Fruit fly (Drosophila melanogaster) whole organism, embryonic: ENCODE data around the gene CG34301.

ENCODE experiments used
- Ada2b ChIP-seq: fragments of 200-800 bp; sonication (Bioruptor generic); IDR thresholded peaks from 2 replicates; pipeline ENCODE4 v1.3.6; 2022; ENCODE audit warnings: missing biosample characterization, missing genetic modification characterization
- Aef1 ChIP-seq: fragments of 200-800 bp; sonication (Bioruptor generic); IDR thresholded peaks from 3 replicates; pipeline ENCODE4 v1.3.6; 2022; ENCODE audit warnings: missing biosample characterization, missing genetic modification characterization
- CG10431 ChIP-seq: fragments of 200-800 bp; sonication (Bioruptor generic); optimal IDR thresholded peaks from 3 replicates; lab custom pipeline; 2018; ENCODE audit warnings: missing biosample characterization, mild to moderate bottlenecking, missing genetic modification characterization
- CG11093 ChIP-seq: fragments of 200-800 bp; sonication (Bioruptor generic); IDR thresholded peaks from 3 replicates; pipeline ENCODE4 v1.3.6; 2022; ENCODE audit warnings: missing biosample characterization, missing genetic modification characterization
- CG11560 ChIP-seq: fragments of 200-800 bp; sonication (Bioruptor generic); IDR thresholded peaks from 3 replicates; pipeline ENCODE4 v1.3.6; 2022; ENCODE audit warnings: missing biosample characterization, missing genetic modification characterization
- CG13775 ChIP-seq: fragments of 200-800 bp; sonication (Bioruptor generic); optimal IDR thresholded peaks from 3 replicates; lab custom pipeline; 2017; ENCODE audit warnings: missing biosample characterization, mild to moderate bottlenecking, missing genetic modification characterization
- CG15479 ChIP-seq: fragments of 200-800 bp; sonication (Bioruptor generic); optimal IDR thresholded peaks from 3 replicates; lab custom pipeline; 2019; ENCODE audit warnings: missing biosample characterization, mild to moderate bottlenecking, missing genetic modification characterization, moderate library complexity
- CG16779 ChIP-seq: fragments of 200-800 bp; sonication (Bioruptor generic); IDR thresholded peaks from 2 replicates; pipeline ENCODE4 v1.3.6; 2022; ENCODE audit warnings: missing biosample characterization, missing genetic modification characterization
- CG16815 ChIP-seq: fragments of 200-800 bp; sonication (Bioruptor generic); optimal IDR thresholded peaks from 3 replicates; lab custom pipeline; 2017; ENCODE audit warnings: missing biosample characterization, mild to moderate bottlenecking, missing genetic modification characterization
- CG17186 ChIP-seq: fragments of 200-800 bp; sonication (Bioruptor generic); optimal IDR thresholded peaks from 3 replicates; lab custom pipeline; 2017; ENCODE audit warnings: missing biosample characterization, missing genetic modification reagents, missing genetic modification characterization
- CG30020 ChIP-seq: fragments of 200-800 bp; optimal IDR thresholded peaks from 2 replicates; lab custom pipeline; 2019; ENCODE audit warnings: missing biosample characterization, mild to moderate bottlenecking, missing genetic modification characterization, moderate library complexity
- CG4424 ChIP-seq: fragments of 200-800 bp; sonication (Bioruptor generic); optimal IDR thresholded peaks from 3 replicates; lab custom pipeline; 2016; ENCODE audit warnings: missing biosample characterization, missing genetic modification characterization
- CG5953 ChIP-seq: fragments of 200-800 bp; sonication (Bioruptor generic); IDR thresholded peaks from 2 replicates; pipeline ENCODE4 v1.3.6; 2022; ENCODE audit warnings: missing biosample characterization, missing genetic modification characterization
- CG6272 ChIP-seq: fragments of 200-800 bp; sonication (Bioruptor generic); IDR thresholded peaks from 2 replicates; pipeline ENCODE4 v1.3.6; 2022; ENCODE audit warnings: missing biosample characterization, missing genetic modification characterization
- CG7357 ChIP-seq: fragments of 200-800 bp; sonication (Bioruptor generic); IDR thresholded peaks from 3 replicates; pipeline ENCODE4 v1.3.6; 2022; ENCODE audit warnings: missing biosample characterization, missing genetic modification characterization
- CG8944 ChIP-seq: fragments of 200-800 bp; sonication (Bioruptor generic); optimal IDR thresholded peaks from 3 replicates; lab custom pipeline; 2016; ENCODE audit warnings: missing biosample characterization, missing genetic modification characterization
- CG9797 ChIP-seq: fragments of 200-800 bp; sonication (Bioruptor generic); optimal IDR thresholded peaks from 3 replicates; lab custom pipeline; 2018; ENCODE audit warnings: missing biosample characterization, mild to moderate bottlenecking, missing genetic modification characterization
- Chrac-16 ChIP-seq: fragments of 200-800 bp; sonication (Bioruptor generic); optimal IDR thresholded peaks from 3 replicates; lab custom pipeline; 2016; ENCODE audit warnings: missing biosample characterization, missing genetic modification characterization
- Hand ChIP-seq: fragments of 200-800 bp; sonication (Bioruptor generic); optimal IDR thresholded peaks from 2 replicates; lab custom pipeline; 2017; ENCODE audit warnings: mild to moderate bottlenecking, missing biosample characterization, missing genetic modification reagents, missing genetic modification characterization
- Lhr ChIP-seq: fragments of 200-800 bp; sonication (Bioruptor generic); optimal IDR thresholded peaks from 3 replicates; lab custom pipeline; 2017; ENCODE audit warnings: mild to moderate bottlenecking, missing biosample characterization, missing genetic modification reagents, missing genetic modification characterization
- Max ChIP-seq: fragments of 200-800 bp; sonication (Bioruptor generic); optimal IDR thresholded peaks from 2 replicates; lab custom pipeline; 2016; ENCODE audit warnings: missing biosample characterization, mild to moderate bottlenecking, missing genetic modification characterization
- Mes4 ChIP-seq: fragments of 200-800 bp; sonication (Bioruptor generic); optimal IDR thresholded peaks from 2 replicates; lab custom pipeline; 2016; ENCODE audit warnings: missing biosample characterization, missing genetic modification characterization
- Pdp1 ChIP-seq, 2 experiments: fragments of 200-800 bp; sonication (Bioruptor generic); optimal IDR thresholded peaks; 3 replicates each; lab custom pipeline; 2016; ENCODE audit warnings: missing biosample characterization in 2 of 2, missing genetic modification characterization in 2 of 2, mild to moderate bottlenecking in 1 of 2, moderate library complexity in 1 of 2
- Ptx1 ChIP-seq: fragments of 200-800 bp; sonication (Bioruptor generic); IDR thresholded peaks from 2 replicates; pipeline ENCODE4 v1.3.6; 2022; ENCODE audit warnings: missing biosample characterization, missing genetic modification characterization
- Rx ChIP-seq: fragments of 200-800 bp; sonication (Bioruptor generic); IDR thresholded peaks from 2 replicates; pipeline ENCODE4 v1.3.6; 2022; ENCODE audit warnings: missing biosample characterization, missing genetic modification characterization
- Side ChIP-seq: fragments of 200-800 bp; sonication (Bioruptor generic); optimal IDR thresholded peaks from 2 replicates; lab custom pipeline; 2016; ENCODE audit warnings: missing biosample characterization, missing genetic modification characterization
- Six4 ChIP-seq: fragments of 200-800 bp; sonication (Bioruptor generic); optimal IDR thresholded peaks from 2 replicates; lab custom pipeline; 2016; ENCODE audit warnings: missing biosample characterization, missing genetic modification characterization
- Tbp ChIP-seq: fragments of >200 bp; optimal IDR thresholded peaks from 2 replicates; lab custom pipeline; 2018; ENCODE audit warnings: missing biosample characterization, missing genetic modification characterization
- Vsx1 ChIP-seq: fragments of 200-800 bp; sonication (Bioruptor generic); optimal IDR thresholded peaks from 2 replicates; lab custom pipeline; 2017; ENCODE audit warnings: missing biosample characterization, mild to moderate bottlenecking, missing genetic modification characterization, missing genetic modification reagents
- Xbp1 ChIP-seq: fragments of 200-800 bp; sonication (Bioruptor generic); optimal IDR thresholded peaks from 3 replicates; lab custom pipeline; 2016; ENCODE audit warnings: missing biosample characterization, mild to moderate bottlenecking, missing genetic modification characterization
- amos ChIP-seq: fragments of 200-800 bp; sonication (Bioruptor generic); IDR thresholded peaks from 2 replicates; pipeline ENCODE4 v1.3.6; 2022; ENCODE audit warnings: missing biosample characterization, missing genetic modification characterization; ENCODE audit not compliant: partially characterized antibody
- ap ChIP-seq: fragments of 200-800 bp; sonication (Bioruptor generic); IDR thresholded peaks from 2 replicates; pipeline ENCODE4 v1.3.6; 2022; ENCODE audit warnings: missing biosample characterization, missing genetic modification characterization
- ase ChIP-seq: fragments of 200-800 bp; sonication (Bioruptor generic); IDR thresholded peaks from 3 replicates; pipeline ENCODE4 v1.3.6; 2022; ENCODE audit warnings: missing biosample characterization, missing genetic modification characterization
- bowl ChIP-seq: fragments of 200-800 bp; sonication (Bioruptor generic); IDR thresholded peaks from 2 replicates; pipeline ENCODE4 v1.3.6; 2022; ENCODE audit warnings: missing biosample characterization, missing genetic modification characterization
- cas ChIP-seq: fragments of 200-800 bp; sonication (Bioruptor generic); IDR thresholded peaks from 2 replicates; pipeline ENCODE4 v1.3.6; 2022; ENCODE audit warnings: missing biosample characterization, missing genetic modification characterization
- chm ChIP-seq: fragments of 200-800 bp; sonication (Bioruptor generic); IDR thresholded peaks from 2 replicates; pipeline ENCODE4 v1.3.6; 2022; ENCODE audit warnings: missing biosample characterization, missing genetic modification characterization
- dmrt11E ChIP-seq: fragments of 200-800 bp; sonication (Bioruptor generic); optimal IDR thresholded peaks from 3 replicates; lab custom pipeline; 2018; ENCODE audit warnings: missing biosample characterization, mild to moderate bottlenecking, missing genetic modification characterization, moderate library complexity
- ewg ChIP-seq: fragments of 200-800 bp; sonication (Bioruptor generic); optimal IDR thresholded peaks from 3 replicates; lab custom pipeline; 2017; ENCODE audit warnings: mild to moderate bottlenecking, missing biosample characterization, missing genetic modification reagents, missing genetic modification characterization
- fd102C ChIP-seq: fragments of 200-800 bp; sonication (Bioruptor generic); optimal IDR thresholded peaks from 2 replicates; lab custom pipeline; 2018; ENCODE audit warnings: missing biosample characterization, mild to moderate bottlenecking, missing genetic modification characterization, moderate library complexity
- gce ChIP-seq: fragments of 200-800 bp; sonication (Bioruptor generic); IDR thresholded peaks from 3 replicates; pipeline ENCODE4 v1.3.6; 2022; ENCODE audit warnings: missing biosample characterization, missing genetic modification characterization
- gfzf ChIP-seq: fragments of 200-800 bp; sonication (Bioruptor generic); optimal IDR thresholded peaks from 2 replicates; lab custom pipeline; 2016; ENCODE audit warnings: missing biosample characterization, mild to moderate bottlenecking, missing genetic modification characterization, moderate library complexity
- hb ChIP-seq: fragments of 200-800 bp; sonication (Bioruptor generic); IDR thresholded peaks from 3 replicates; pipeline ENCODE4 v1.3.6; 2022; ENCODE audit warnings: missing biosample characterization, missing genetic modification characterization; ENCODE audit not compliant: partially characterized antibody
- her ChIP-seq: fragments of 200-800 bp; sonication (Bioruptor generic); optimal IDR thresholded peaks from 2 replicates; lab custom pipeline; 2016; ENCODE audit warnings: missing biosample characterization, missing genetic modification characterization
- kni ChIP-seq: fragments of 200-800 bp; sonication (Bioruptor generic); optimal IDR thresholded peaks from 3 replicates; lab custom pipeline; 2017; ENCODE audit warnings: mild to moderate bottlenecking, missing biosample characterization, missing genetic modification reagents, missing genetic modification characterization
- maf-S ChIP-seq: fragments of 200-800 bp; sonication (Bioruptor generic); optimal IDR thresholded peaks from 2 replicates; lab custom pipeline; 2016; ENCODE audit warnings: missing biosample characterization, missing genetic modification characterization
- odd ChIP-seq: fragments of 200-800 bp; sonication (Bioruptor generic); optimal IDR thresholded peaks from 2 replicates; lab custom pipeline; 2017; ENCODE audit warnings: missing biosample characterization, mild to moderate bottlenecking, missing genetic modification characterization
- shn ChIP-seq: fragments of 200-800 bp; sonication (Bioruptor generic); optimal IDR thresholded peaks from 3 replicates; lab custom pipeline; 2016; ENCODE audit warnings: missing biosample characterization, missing genetic modification characterization
- sob ChIP-seq: fragments of 200-800 bp; sonication (Bioruptor generic); IDR thresholded peaks from 2 replicates; pipeline ENCODE4 v1.3.6; 2022; ENCODE audit warnings: missing biosample characterization, missing genetic modification characterization
- twi ChIP-seq: fragments of 200-800 bp; optimal IDR thresholded peaks from 2 replicates; lab custom pipeline; 2019; ENCODE audit warnings: missing biosample characterization, mild to moderate bottlenecking, missing genetic modification characterization, moderate library complexity
- yki ChIP-seq: fragments of >200 bp; optimal IDR thresholded peaks from 3 replicates; lab custom pipeline; 2018
- z ChIP-seq: fragments of 200-800 bp; sonication (Bioruptor generic); IDR thresholded peaks from 3 replicates; pipeline ENCODE4 v1.3.6; 2022; ENCODE audit warnings: missing biosample characterization, missing genetic modification characterization
- zfh1 ChIP-seq: fragments of 200-800 bp; sonication (Bioruptor generic); IDR thresholded peaks from 3 replicates; pipeline ENCODE4 v1.3.6; 2022; ENCODE audit warnings: missing biosample characterization, missing genetic modification characterization

Gene CG34301

DNA sequence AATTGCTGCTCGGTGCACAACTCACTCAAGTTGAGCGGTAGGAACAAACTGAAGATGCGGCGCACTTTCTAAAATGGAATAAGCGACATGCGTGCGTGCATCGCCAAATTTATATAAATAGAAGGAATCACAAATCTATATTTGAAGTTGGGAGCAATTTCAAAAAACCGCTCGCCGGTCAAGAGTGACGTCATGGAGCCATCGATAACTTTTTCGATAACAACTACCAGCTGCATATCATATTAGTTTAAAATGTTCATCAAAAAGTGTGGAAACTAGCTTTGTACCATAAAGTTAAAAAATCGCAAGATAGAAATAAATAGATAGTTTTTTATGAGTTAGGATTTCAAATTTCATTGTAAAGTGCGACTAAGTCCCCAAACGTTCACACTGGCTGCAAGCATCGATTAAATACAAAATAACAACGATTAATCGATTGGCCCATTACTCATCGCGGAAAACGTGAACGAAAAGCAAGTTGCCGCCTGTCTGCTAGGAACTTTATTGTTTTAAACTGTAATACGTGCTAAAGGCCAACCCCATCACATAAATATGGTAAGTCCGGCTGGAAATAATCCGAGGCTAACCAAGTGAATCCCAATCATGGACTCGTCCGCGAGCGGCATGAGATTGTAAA is 28.0 kb downstream of the CG34301 start, which contains the start of the genes Pif1A, Pif1B and CCT7 (continued):
- peak; percentile 80 for TF ChIP-seq CG9797
- TF ChIP-seq Ada2b, result no peak
- TF ChIP-seq sob (GFP tag; lab: Robert Waterston, UW), result no peak
- TF ChIP-seq Chrac-16 (GFP tag; lab: Kevin White, UChicago), result no peak
- no peak for TF ChIP-seq Aef1 (GFP tag; lab: Robert Waterston, UW)
- no peak for TF ChIP-seq ewg
- no peak for TF ChIP-seq fd102C (GFP tag; lab: Kevin White, UChicago)
- no peak for TF ChIP-seq CG4424
- no peak for TF ChIP-seq Ptx1 (GFP tag; lab: Robert Waterston, UW)
- TF ChIP-seq CG17186, result peak; percentile 35
- TF ChIP-seq Lhr (GFP tag; lab: Kevin White, UChicago), result no peak
- TF ChIP-seq CG11560 (tag; lab: Robert Waterston, UW), result peak; percentile 84; the same call in 2 of the 3 replicates
- no peak for TF ChIP-seq CG8944
- peak; percentile 66; the same call in 2 of the 3 replicates for TF ChIP-seq z (GFP tag; lab: Robert Waterston, UW)
- TF ChIP-seq CG30020, result peak; percentile 46
- no peak for TF ChIP-seq Vsx1 (GFP tag; lab: Kevin White, UChicago)
- TF ChIP-seq Tbp, result no peak
- TF ChIP-seq CG13775 (GFP tag; lab: Kevin White, UChicago), result peak; percentile 5
- no peak for TF ChIP-seq her (GFP tag; lab: Kevin White, UChicago)
- TF ChIP-seq cas (GFP tag; lab: Robert Waterston, UW), result no peak
- TF ChIP-seq Rx, result no peak
- TF ChIP-seq Hand (GFP tag; lab: Kevin White, UChicago), result no peak
- peak; percentile 61 for TF ChIP-seq Max (GFP tag; lab: Kevin White, UChicago)
- TF ChIP-seq CG16779 (GFP tag; lab: Robert Waterston, UW), result no peak
- TF ChIP-seq ase (GFP tag; lab: Robert Waterston, UW), result no peak
- TF ChIP-seq shn (GFP tag; lab: Kevin White, UChicago), result peak; percentile 10
- no peak for TF ChIP-seq CG10431 (GFP tag; lab: Kevin White, UChicago)
- peak; percentile 8 for TF ChIP-seq Xbp1 (GFP tag; lab: Kevin White, UChicago)
- no peak for TF ChIP-seq Mes4
- no peak for TF ChIP-seq odd (GFP tag; lab: Kevin White, UChicago)
- peak; percentile 8 for TF ChIP-seq dmrt11E (tag; lab: Kevin White, UChicago)
- no peak for TF ChIP-seq gce (GFP tag; lab: Robert Waterston, UW)
- peak; percentile 86 for TF ChIP-seq hb
- TF ChIP-seq kni (GFP tag; lab: Kevin White, UChicago), result no peak
- no peak for TF ChIP-seq CG6272
- no peak for TF ChIP-seq CG15479 (GFP tag; lab: Kevin White, UChicago)
- TF ChIP-seq Six4 (GFP tag; lab: Kevin White, UChicago), result no peak
- TF ChIP-seq CG16815 (GFP tag; lab: Kevin White, UChicago), result no peak
- TF ChIP-seq ap (GFP tag; lab: Robert Waterston, UW), result no peak
- TF ChIP-seq bowl (GFP tag; lab: Robert Waterston, UW), result no peak
- no peak for TF ChIP-seq CG11093
- peak; percentile 91 for TF ChIP-seq amos (GFP tag; lab: Robert Waterston, UW)
- TF ChIP-seq Pdp1 (GFP tag; optimal IDR thresholded peaks at IDR 0.05; lab: Kevin White, UChicago), result peak in 1 of 2 experiments; percentile 29
- peak; percentile 7 for TF ChIP-seq twi
- TF ChIP-seq maf-S, result no peak
- TF ChIP-seq CG7357, result peak; percentile 89
- no peak for TF ChIP-seq yki (lab: Kevin White, UChicago)
- no peak for TF ChIP-seq chm
- TF ChIP-seq CG5953, result no peak
- peak; percentile 60 for TF ChIP-seq gfzf
- TF ChIP-seq zfh1 (GFP tag; lab: Robert Waterston, UW), result no peak
- TF ChIP-seq Side (GFP tag; lab: Kevin White, UChicago), result no peak
